Fruit fly (Drosophila melanogaster) whole organism, wandering third instar larva: ENCODE measurements around the gene Gel.

ENCODE experiments used
- Abd-B ChIP-seq: fragments of >200 bp; optimal IDR thresholded peaks from 2 replicates; lab custom pipeline; 2017; ENCODE audit warnings: missing biosample characterization, missing genetic modification characterization
- CG32264 ChIP-seq: fragments of 200-800 bp; sonication (Bioruptor generic); optimal IDR thresholded peaks from 2 replicates; lab custom pipeline; 2016; ENCODE audit warnings: missing biosample characterization, missing genetic modification characterization
- CG9705 ChIP-seq: fragments of 200-800 bp; sonication (Bioruptor generic); optimal IDR thresholded peaks from 2 replicates; lab custom pipeline; 2018; ENCODE audit warnings: missing biosample characterization, mild to moderate bottlenecking, missing genetic modification characterization
- CrebA ChIP-seq: fragments of 200-800 bp; sonication (Bioruptor generic); optimal IDR thresholded peaks from 2 replicates; lab custom pipeline; 2016; ENCODE audit warnings: missing biosample characterization, mild to moderate bottlenecking, missing genetic modification characterization, borderline replicate concordance
- Dfd ChIP-seq: fragments of >200 bp; optimal IDR thresholded peaks from 2 replicates; lab custom pipeline; 2017; ENCODE audit warnings: missing biosample characterization, missing genetic modification characterization
- Dif ChIP-seq: fragments of 200-275, 200-300 bp; sonication (Bioruptor generic); optimal IDR thresholded peaks from 2 replicates; lab custom pipeline; 2018; ENCODE audit warnings: missing biosample characterization, missing genetic modification characterization; ENCODE audit not compliant: partially characterized antibody
- GATAd ChIP-seq: sonication (Bioruptor generic); optimal IDR thresholded peaks from 2 replicates; lab custom pipeline; 2016; ENCODE audit warnings: missing biosample characterization, missing genetic modification characterization
- HLH106 ChIP-seq: fragments of 200-800 bp; optimal IDR thresholded peaks from 3 replicates; lab custom pipeline; 2019; ENCODE audit warnings: missing biosample characterization, mild to moderate bottlenecking, missing genetic modification characterization, moderate library complexity
- Hnf4 ChIP-seq: fragments of 200-800 bp; sonication (Bioruptor generic); optimal IDR thresholded peaks from 2 replicates; lab custom pipeline; 2016; ENCODE audit warnings: missing biosample characterization, mild to moderate bottlenecking, missing genetic modification characterization
- Hr78 ChIP-seq: fragments of >200 bp; optimal IDR thresholded peaks from 2 replicates; lab custom pipeline; 2017; ENCODE audit warnings: missing biosample characterization, missing genetic modification characterization
- Hr83 ChIP-seq: fragments of 200-300 bp; sonication (Bioruptor generic); optimal IDR thresholded peaks from 2 replicates; lab custom pipeline; 2016; ENCODE audit warnings: missing biosample characterization, mild to moderate bottlenecking, missing genetic modification characterization, moderate library complexity; ENCODE audit not compliant: poor library complexity, severe bottlenecking
- Jra ChIP-seq: sonication (Bioruptor generic); optimal IDR thresholded peaks from 2 replicates; lab custom pipeline; 2016; ENCODE audit warnings: missing biosample characterization, missing genetic modification characterization
- Myc ChIP-seq: fragments of >200 bp; optimal IDR thresholded peaks from 2 replicates; lab custom pipeline; 2017
- N ChIP-seq: fragments of >200 bp; optimal IDR thresholded peaks from 2 replicates; lab custom pipeline; 2018; ENCODE audit warnings: missing biosample characterization, missing external identifiers, missing genetic modification characterization
- OdsH ChIP-seq: fragments of 200-800 bp; sonication (Bioruptor generic); optimal IDR thresholded peaks from 2 replicates; lab custom pipeline; 2016; ENCODE audit warnings: missing biosample characterization, mild to moderate bottlenecking, missing genetic modification characterization
- Rel ChIP-seq, 2 experiments: fragments of 200-800 bp; sonication (Bioruptor generic) in 1 of 2; optimal IDR thresholded peaks; 2 replicates in 1 of 2; 3 replicates in 1 of 2; lab custom pipeline; 2016 to 2019; ENCODE audit warnings: mild to moderate bottlenecking in 2 of 2, missing biosample characterization in 2 of 2, missing genetic modification characterization in 2 of 2, moderate library complexity in 1 of 2
- Sp1 ChIP-seq: fragments of 200-800 bp; sonication (Bioruptor generic); optimal IDR thresholded peaks from 3 replicates; lab custom pipeline; 2019; ENCODE audit warnings: missing biosample characterization, mild to moderate bottlenecking, missing genetic modification characterization, moderate library complexity
- Vsx2 ChIP-seq: fragments of 200-300, 225-300 bp; sonication (Bioruptor generic); optimal IDR thresholded peaks from 2 replicates; lab custom pipeline; 2018; ENCODE audit warnings: missing biosample characterization, missing genetic modification characterization; ENCODE audit not compliant: partially characterized antibody
- br ChIP-seq: fragments of 200-800 bp; sonication (Bioruptor generic); optimal IDR thresholded peaks from 2 replicates; lab custom pipeline; 2016; ENCODE audit warnings: missing biosample characterization, missing genetic modification characterization
- dmrt93B ChIP-seq: fragments of 200-800 bp; sonication (Bioruptor generic); optimal IDR thresholded peaks from 2 replicates; lab custom pipeline; 2018; ENCODE audit warnings: missing biosample characterization, mild to moderate bottlenecking, missing genetic modification characterization
- dsf ChIP-seq: sonication (Bioruptor generic); optimal IDR thresholded peaks from 2 replicates; lab custom pipeline; 2016; ENCODE audit warnings: missing biosample characterization, missing genetic modification characterization, borderline replicate concordance
- ey ChIP-seq: fragments of 200-800 bp; sonication (Bioruptor generic); optimal IDR thresholded peaks from 2 replicates; lab custom pipeline; 2016; ENCODE audit warnings: missing biosample characterization, missing genetic modification characterization
- foxo ChIP-seq, 2 experiments: fragments of 200-800 bp; sonication (Bioruptor generic); optimal IDR thresholded peaks; 2 replicates in 1 of 2; 3 replicates in 1 of 2; lab custom pipeline; 2016 to 2017; ENCODE audit warnings: missing biosample characterization in 2 of 2, missing genetic modification characterization in 2 of 2
- fru ChIP-seq: fragments of 200-800 bp; sonication (Bioruptor generic); optimal IDR thresholded peaks from 3 replicates; lab custom pipeline; 2016; ENCODE audit warnings: missing biosample characterization, mild to moderate bottlenecking, missing genetic modification characterization
- h ChIP-seq: fragments of 200-800 bp; sonication (Bioruptor generic); optimal IDR thresholded peaks from 3 replicates; lab custom pipeline; 2016; ENCODE audit warnings: missing biosample characterization, mild to moderate bottlenecking, missing genetic modification characterization
- lola ChIP-seq: fragments of >200 bp; optimal IDR thresholded peaks from 2 replicates; lab custom pipeline; 2017; ENCODE audit warnings: missing biosample characterization, missing genetic modification characterization
- pan ChIP-seq: fragments of >200 bp; optimal IDR thresholded peaks from 2 replicates; lab custom pipeline; 2017
- rgr ChIP-seq: fragments of 200-800 bp; sonication (Bioruptor generic); optimal IDR thresholded peaks from 3 replicates; lab custom pipeline; 2016; ENCODE audit warnings: missing biosample characterization, mild to moderate bottlenecking, missing genetic modification characterization
- sage ChIP-seq: fragments of 200-800 bp; sonication (Bioruptor generic); optimal IDR thresholded peaks from 2 replicates; lab custom pipeline; 2016; ENCODE audit warnings: missing biosample characterization, mild to moderate bottlenecking, missing genetic modification characterization
- sv ChIP-seq: fragments of 200-800 bp; sonication (Bioruptor generic); optimal IDR thresholded peaks from 3 replicates; lab custom pipeline; 2016; ENCODE audit warnings: missing biosample characterization, missing genetic modification characterization
- tai ChIP-seq: sonication (Bioruptor generic); optimal IDR thresholded peaks from 2 replicates; lab custom pipeline; 2016; ENCODE audit warnings: missing biosample characterization, missing genetic modification characterization
- usp ChIP-seq: fragments of >200 bp; optimal IDR thresholded peaks from 2 replicates; lab custom pipeline; 2017; ENCODE audit warnings: missing biosample characterization, missing genetic modification characterization
- woc ChIP-seq: sonication (Bioruptor generic); optimal IDR thresholded peaks from 2 replicates; lab custom pipeline; 2016; ENCODE audit warnings: missing biosample characterization, mild to moderate bottlenecking, missing genetic modification characterization

The Gel gene

dm6 chr3R:4232139-4233017, 2.6 kb upstream of the Gel start, which contains the start of gene CG14641:
CG14641 (minus strand) TSS chr3R:4232342.
- TF ChIP-seq Myc (lab: Kevin White, UChicago) (peak; percentile 9), dsf (GFP tag; lab: Kevin White, UChicago) (no peak), fru (GFP tag; lab: Kevin White, UChicago) (no peak), woc (peak; percentile 63), N (GFP tag; lab: Kevin White, UChicago) (peak; percentile 86), sv (GFP tag; lab: Kevin White, UChicago) (no peak), Rel (GFP tag; optimal IDR thresholded peaks at IDR 0.05; lab: Kevin White, UChicago) (no peak), Rel (tag; optimal IDR thresholded peaks at IDR 0.05; lab: Kevin White, UChicago) (no peak), dmrt93B (GFP tag; lab: Kevin White, UChicago) (peak; percentile 40), br (GFP tag; lab: Kevin White, UChicago) (no peak), Hr78 (GFP tag; lab: Kevin White, UChicago) (peak; percentile 82), Abd-B (GFP tag; lab: Kevin White, UChicago) (peak; percentile 63), lola (GFP tag; lab: Kevin White, UChicago) (peak; percentile 98), Hnf4 (GFP tag; lab: Kevin White, UChicago) (no peak), CG32264 (no peak), HLH106 (peak; percentile 7)
- TF ChIP-seq, all 38 proteins: peak for 8

- TF ChIP-seq woc (no peak), CG9705 (GFP tag; lab: Kevin White, UChicago) (no peak), dsf (GFP tag; lab: Kevin White, UChicago) (no peak), Vsx2 (GFP tag; lab: Kevin White, UChicago) (no peak), br (GFP tag; lab: Kevin White, UChicago) (no peak), Hnf4 (GFP tag; lab: Kevin White, UChicago) (no peak), Sp1 (GFP tag; lab: Kevin White, UChicago) (no peak), Hr83 (GFP tag; lab: Kevin White, UChicago) (no peak), foxo (GFP tag; optimal IDR thresholded peaks at IDR 0.05; lab: Kevin White, UChicago) (no peak), usp (no peak), N (GFP tag; lab: Kevin White, UChicago) (no peak), sage (GFP tag; lab: Kevin White, UChicago) (no peak), fru (GFP tag; lab: Kevin White, UChicago) (no peak), pan (lab: Kevin White, UChicago) (no peak), Myc (lab: Kevin White, UChicago) (no peak)
Measured at dm6 chr3R:4233018-4233385, 2.0 kb upstream of the Gel start, which contains the start of gene abs. abs (plus strand) TSS chr3R:4233047.

dm6 chr3R:4236534-4236933, 1.5 kb downstream of the Gel start:
- no peak for TF ChIP-seq CrebA
- TF ChIP-seq usp = no peak
- no peak for TF ChIP-seq OdsH (GFP tag; lab: Kevin White, UChicago)
- TF ChIP-seq sv (GFP tag; lab: Kevin White, UChicago) = no peak
- no peak for TF ChIP-seq fru (GFP tag; lab: Kevin White, UChicago)
- no peak for TF ChIP-seq Abd-B (GFP tag; lab: Kevin White, UChicago)
- TF ChIP-seq CG9705 (GFP tag; lab: Kevin White, UChicago) = no peak
- TF ChIP-seq Hr83 (GFP tag; lab: Kevin White, UChicago) = peak; percentile 81
- TF ChIP-seq Dfd = no peak
- TF ChIP-seq pan (lab: Kevin White, UChicago) = no peak
- no peak for TF ChIP-seq Vsx2 (GFP tag; lab: Kevin White, UChicago)
- no peak for TF ChIP-seq lola (GFP tag; lab: Kevin White, UChicago)
- peak; percentile 32 for TF ChIP-seq h
- peak; percentile 14 for TF ChIP-seq Sp1 (GFP tag; lab: Kevin White, UChicago)
- no peak for TF ChIP-seq ey (GFP tag; lab: Kevin White, UChicago)
- no peak for TF ChIP-seq sage (GFP tag; lab: Kevin White, UChicago)
- no peak for TF ChIP-seq Hnf4 (GFP tag; lab: Kevin White, UChicago)
- peak; percentile 5 for TF ChIP-seq rgr (GFP tag; lab: Kevin White, UChicago)
- no peak for TF ChIP-seq HLH106
- no peak for TF ChIP-seq tai (GFP tag; lab: Kevin White, UChicago)
- TF ChIP-seq Dif (GFP tag; lab: Kevin White, UChicago) = peak; percentile 56
- TF ChIP-seq br (GFP tag; lab: Kevin White, UChicago) = peak; percentile 40
- peak; percentile 10 for TF ChIP-seq Jra (GFP tag; lab: Kevin White, UChicago)
- no peak for TF ChIP-seq GATAd
